Worm (Caenorhabditis elegans) whole organism, early embryonic: ENCODE results near the gene ckk-1.

ENCODE experiments used
- B0310.2 ChIP-seq: sonication (generic microtip); optimal IDR thresholded peaks from 2 replicates; lab custom pipeline; 2016; ENCODE audit warnings: mild to moderate bottlenecking, missing genetic modification characterization, missing compliant biosample characterization
- aly-1 ChIP-seq: sonication (generic microtip); optimal IDR thresholded peaks from 2 replicates; lab custom pipeline; 2016; ENCODE audit warnings: missing genetic modification characterization, missing compliant biosample characterization
- ama-1 ChIP-seq: fragments of 150-350 bp; optimal IDR thresholded peaks from 2 replicates; lab custom pipeline; 2014
- ceh-13 ChIP-seq: fragments of 200-800 bp; sonication (Bioruptor generic); optimal IDR thresholded peaks from 2 replicates; lab custom pipeline; 2018; ENCODE audit warnings: mild to moderate bottlenecking, missing genetic modification characterization, missing compliant biosample characterization
- hmbx-1 ChIP-seq: sonication (generic microtip); optimal IDR thresholded peaks from 2 replicates; lab custom pipeline; 2016; ENCODE audit warnings: mild to moderate bottlenecking, missing genetic modification characterization, missing compliant biosample characterization
- hmg-4 ChIP-seq: fragments of 200-800 bp; sonication (Bioruptor generic); optimal IDR thresholded peaks from 2 replicates; lab custom pipeline; 2018; ENCODE audit warnings: mild to moderate bottlenecking, missing genetic modification characterization, missing compliant biosample characterization
- tbx-11 ChIP-seq: fragments of 200-800 bp; sonication (Bioruptor generic); IDR thresholded peaks from 2 replicates; pipeline ENCODE4 v1.3.6; 2022; ENCODE audit warnings: missing genetic modification characterization, missing compliant biosample characterization
- tbx-37 ChIP-seq: fragments of 200-800 bp; sonication (Bioruptor generic); conservative IDR thresholded peaks from 2 replicates; pipeline ENCODE4 v1.3.6; 2022; ENCODE audit warnings: missing genetic modification reagents, missing genetic modification characterization, missing compliant biosample characterization

DNA sequence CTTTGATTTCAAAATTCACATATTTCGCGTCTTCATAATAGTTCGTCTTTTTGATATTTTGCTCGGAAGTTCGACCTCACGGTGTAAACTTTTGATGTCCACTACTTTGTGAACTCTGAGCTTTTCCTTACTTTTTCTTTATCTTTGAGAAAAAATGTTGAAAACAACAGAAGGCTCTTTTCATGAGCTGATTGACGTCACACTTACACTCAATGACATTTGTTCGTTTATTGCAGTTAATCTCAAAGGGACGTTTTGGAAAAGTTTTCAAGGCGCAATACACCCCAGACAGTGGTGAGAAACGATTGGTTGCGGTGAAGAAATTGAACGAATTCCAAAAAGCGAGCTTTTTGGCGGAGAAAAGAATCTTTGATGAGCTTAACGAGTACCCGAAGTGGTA is 6.1 kb upstream of the ckk-1 start:
- TF ChIP-seq hmbx-1 (tag; lab: Kevin White, UChicago) (no peak), B0310.2 (tag; lab: Kevin White, UChicago) (no peak), hmg-4 (GFP tag; lab: Kevin White, UChicago) (no peak), ceh-13 (no peak), aly-1 (tag; lab: Kevin White, UChicago) (no peak), tbx-11 (GFP tag; lab: Robert Waterston, UW) (no peak), ama-1 (lab: Kevin White, UChicago) (no peak), tbx-37 (GFP tag; lab: Robert Waterston, UW) (no peak)
